Worm (Caenorhabditis elegans) whole organism, L4 larva: ENCODE measurements around the gene irld-7.

ENCODE experiments used
- D1046.2 ChIP-seq: fragments of 200-800 bp; sonication (Bioruptor generic); IDR thresholded peaks from 2 replicates; pipeline ENCODE4 v1.3.6; 2022; ENCODE audit warnings: missing genetic modification characterization, missing compliant biosample characterization
- F49E8.2 ChIP-seq: sonication (generic microtip); optimal IDR thresholded peaks from 2 replicates; lab custom pipeline; 2016; ENCODE audit warnings: missing compliant biosample characterization, mild to moderate bottlenecking, missing genetic modification characterization, borderline replicate concordance
- R02D3.7 ChIP-seq: fragments of 150-350 bp; sonication (generic microtip); optimal IDR thresholded peaks from 3 replicates; lab custom pipeline; 2014; ENCODE audit warnings: missing biosample characterization, missing genetic modification characterization
- T26A8.4 ChIP-seq: fragments of 200-800 bp; sonication (Bioruptor generic); IDR thresholded peaks from 2 replicates; pipeline ENCODE4 v1.3.6; 2022; ENCODE audit warnings: missing genetic modification characterization, missing compliant biosample characterization
- Y5F2A.4 ChIP-seq: fragments of 200-800 bp; sonication (Bioruptor generic); optimal IDR thresholded peaks from 2 replicates; lab custom pipeline; 2018; ENCODE audit warnings: mild to moderate bottlenecking, missing genetic modification characterization, missing compliant biosample characterization
- ZK546.5 ChIP-seq, 2 experiments: sonication (generic microtip); optimal IDR thresholded peaks; 2 replicates each; lab custom pipeline; 2017; ENCODE audit warnings: missing biosample characterization in 2 of 2, missing genetic modification characterization in 2 of 2
- aha-1 ChIP-seq: fragments of 150-350 bp; peaks from one replicate; lab custom pipeline; 2014; ENCODE audit warnings: missing biosample characterization, missing genetic modification characterization
- aly-2 ChIP-seq: sonication (generic microtip); optimal IDR thresholded peaks from 2 replicates; lab custom pipeline; 2018; ENCODE audit warnings: missing biosample characterization, missing genetic modification characterization
- ama-1 ChIP-seq: fragments of 150-350 bp; optimal IDR thresholded peaks from 2 replicates; lab custom pipeline; 2014; ENCODE audit warnings: inconsistent platforms, mixed read lengths
- ceh-20 ChIP-seq: fragments of 200-800 bp; sonication (Bioruptor generic); IDR thresholded peaks from 2 replicates; pipeline ENCODE4 v1.3.6; 2022; ENCODE audit warnings: missing genetic modification reagents, missing genetic modification characterization, missing compliant biosample characterization
- ceh-32 ChIP-seq: sonication (generic microtip); optimal IDR thresholded peaks from 2 replicates; lab custom pipeline; 2016; ENCODE audit warnings: mild to moderate bottlenecking, missing genetic modification characterization, missing compliant biosample characterization; ENCODE audit not compliant: poor library complexity
- ceh-44 ChIP-seq: fragments of 200-800 bp; sonication (Bioruptor generic); IDR thresholded peaks from 2 replicates; pipeline ENCODE4 v1.3.6; 2022; ENCODE audit warnings: missing genetic modification reagents, missing genetic modification characterization, missing compliant biosample characterization
- ceh-82 ChIP-seq: sonication (generic microtip); optimal IDR thresholded peaks from 2 replicates; lab custom pipeline; 2017; ENCODE audit warnings: missing biosample characterization, missing genetic modification characterization
- ces-1 ChIP-seq: fragments of 150-350 bp; sonication (generic microtip); optimal IDR thresholded peaks from 4 replicates; lab custom pipeline; 2014; ENCODE audit warnings: missing biosample characterization, missing genetic modification reagents, missing genetic modification characterization
- cey-2 ChIP-seq: sonication (generic microtip); optimal IDR thresholded peaks from 3 replicates; lab custom pipeline; 2017; ENCODE audit warnings: missing genetic modification characterization, mild to moderate bottlenecking, missing compliant biosample characterization, antibody characterized with exemption, borderline replicate concordance; ENCODE audit not compliant: insufficient read depth
- daf-12 ChIP-seq: fragments of 150-350 bp; optimal IDR thresholded peaks from 2 replicates; lab custom pipeline; 2014; ENCODE audit warnings: missing biosample characterization, missing genetic modification reagents, missing genetic modification characterization
- daf-19 ChIP-seq: fragments of 200-800 bp; sonication (Bioruptor generic); conservative IDR thresholded peaks from 2 replicates; pipeline ENCODE4 v1.3.6; 2022; ENCODE audit warnings: missing genetic modification characterization, missing compliant biosample characterization
- dmd-6 ChIP-seq: fragments of 200-800 bp; sonication (Bioruptor generic); IDR thresholded peaks from 2 replicates; pipeline ENCODE4 v1.3.6; 2022; ENCODE audit warnings: missing genetic modification reagents, missing genetic modification characterization, missing compliant biosample characterization
- dpl-1 ChIP-seq: fragments of 150-350 bp; optimal IDR thresholded peaks from 2 replicates; lab custom pipeline; 2014; ENCODE audit warnings: missing biosample characterization, missing genetic modification reagents, missing genetic modification characterization
- dve-1 ChIP-seq: sonication (generic microtip); optimal IDR thresholded peaks from 2 replicates; lab custom pipeline; 2017; ENCODE audit warnings: antibody characterized with exemption, mild to moderate bottlenecking, missing genetic modification characterization, missing compliant biosample characterization; ENCODE audit not compliant: insufficient read depth
- egl-27 ChIP-seq: sonication (generic microtip); optimal IDR thresholded peaks from 3 replicates; lab custom pipeline; 2017; ENCODE audit warnings: missing biosample characterization, missing genetic modification reagents, missing genetic modification characterization
- fos-1 ChIP-seq: fragments of 150-350 bp; optimal IDR thresholded peaks from 2 replicates; lab custom pipeline; 2014; ENCODE audit warnings: missing biosample characterization, missing genetic modification characterization
- gei-8 ChIP-seq: fragments of 200-800 bp; sonication (Bioruptor generic); optimal IDR thresholded peaks from 2 replicates; lab custom pipeline; 2018; ENCODE audit warnings: mild to moderate bottlenecking, missing genetic modification characterization, missing compliant biosample characterization
- hif-1 ChIP-seq, 2 experiments: sonication (generic microtip); optimal IDR thresholded peaks; 2 replicates each; lab custom pipeline; 2016 to 2017; ENCODE audit warnings: missing compliant biosample characterization in 2 of 2, missing genetic modification characterization in 2 of 2, missing genetic modification reagents in 2 of 2, missing genotype in 2 of 2, mild to moderate bottlenecking in 1 of 2
- hlh-11 ChIP-seq: fragments of 200-800 bp; sonication (Bioruptor generic); optimal IDR thresholded peaks from 2 replicates; lab custom pipeline; 2018; ENCODE audit warnings: mild to moderate bottlenecking, missing genetic modification characterization, missing compliant biosample characterization
- hlh-30 ChIP-seq: sonication (generic microtip); optimal IDR thresholded peaks from 2 replicates; lab custom pipeline; 2017; ENCODE audit warnings: antibody characterized with exemption, mild to moderate bottlenecking, missing genetic modification characterization, missing compliant biosample characterization; ENCODE audit not compliant: insufficient read depth
- hmg-1.1 ChIP-seq: fragments of 200-800 bp; sonication (Bioruptor generic); IDR thresholded peaks from 2 replicates; pipeline ENCODE4 v1.3.6; 2022; ENCODE audit warnings: missing genetic modification reagents, missing genetic modification characterization, missing compliant biosample characterization
- lim-7 ChIP-seq: fragments of 200-800 bp; sonication (Bioruptor generic); IDR thresholded peaks from 2 replicates; pipeline ENCODE4 v1.3.6; 2022; ENCODE audit warnings: missing genetic modification characterization, missing compliant biosample characterization
- lin-1 ChIP-seq: fragments of 200-800 bp; sonication (Bioruptor generic); IDR thresholded peaks from 2 replicates; pipeline ENCODE4 v1.3.6; 2022; ENCODE audit warnings: missing genetic modification reagents, missing genetic modification characterization, missing compliant biosample characterization
- lin-38 ChIP-seq: fragments of 200-800 bp; sonication (Bioruptor generic); IDR thresholded peaks from 2 replicates; pipeline ENCODE4 v1.3.6; 2022; ENCODE audit warnings: missing genetic modification reagents, missing genetic modification characterization, missing compliant biosample characterization
- lsy-2 ChIP-seq, 2 experiments: fragments of 150-350 bp in 1 of 2; sonication (generic microtip) in 1 of 2; optimal IDR thresholded peaks; 2 replicates each; lab custom pipeline; 2014 to 2017; ENCODE audit warnings: missing biosample characterization in 2 of 2, missing genetic modification characterization in 2 of 2
- mdt-29 ChIP-seq: fragments of 200-800 bp; sonication (Bioruptor generic); IDR thresholded peaks from 2 replicates; pipeline ENCODE4 v1.3.6; 2022; ENCODE audit warnings: missing genetic modification reagents, missing genetic modification characterization, missing compliant biosample characterization
- mep-1 ChIP-seq: fragments of 150-350 bp; sonication (generic microtip); optimal IDR thresholded peaks from 3 replicates; lab custom pipeline; 2014; ENCODE audit warnings: missing biosample characterization, missing genetic modification characterization
- mes-2 ChIP-seq: sonication (generic microtip); optimal IDR thresholded peaks from 2 replicates; lab custom pipeline; 2016; ENCODE audit warnings: missing genotype, mild to moderate bottlenecking, missing genetic modification characterization, missing compliant biosample characterization; ENCODE audit not compliant: poor library complexity, severe bottlenecking
- nhr-102 ChIP-seq: sonication (generic microtip); optimal IDR thresholded peaks from 2 replicates; lab custom pipeline; 2016; ENCODE audit warnings: mild to moderate bottlenecking, missing genetic modification characterization, moderate library complexity, missing compliant biosample characterization
- nhr-237 ChIP-seq: sonication (generic microtip); optimal IDR thresholded peaks from 2 replicates; lab custom pipeline; 2017; ENCODE audit warnings: missing biosample characterization, missing genetic modification characterization
- nhr-41 ChIP-seq: fragments of 200-800 bp; sonication (Bioruptor generic); IDR thresholded peaks from 2 replicates; pipeline ENCODE4 v1.3.6; 2022; ENCODE audit warnings: missing genetic modification reagents, missing genetic modification characterization, missing compliant biosample characterization
- nhr-42 ChIP-seq: fragments of 200-800 bp; sonication (Bioruptor generic); IDR thresholded peaks from 2 replicates; pipeline ENCODE4 v1.3.6; 2022; ENCODE audit warnings: missing genetic modification characterization, missing compliant biosample characterization
- nhr-48 ChIP-seq: sonication (generic microtip); optimal IDR thresholded peaks from 2 replicates; lab custom pipeline; 2016; ENCODE audit warnings: mild to moderate bottlenecking, missing genetic modification characterization, missing compliant biosample characterization
- nhr-77 ChIP-seq: fragments of 150-350 bp; optimal IDR thresholded peaks from 2 replicates; lab custom pipeline; 2014; ENCODE audit warnings: missing biosample characterization, missing genetic modification characterization
- pha-4 ChIP-seq, 2 experiments: fragments of 150-350 bp in 1 of 2; fragments of 200-800 bp in 1 of 2; sonication (Bioruptor generic) in 1 of 2; IDR thresholded peaks in 1 of 2; optimal IDR thresholded peaks in 1 of 2; 2 replicates each; pipeline versions ENCODE4 v1.3.6 to Lab custom; 2014 to 2022; ENCODE audit warnings: missing genetic modification characterization in 2 of 2, missing genetic modification reagents in 2 of 2, missing biosample characterization in 1 of 2, missing compliant biosample characterization in 1 of 2
- pqm-1 ChIP-seq: sonication (generic microtip); optimal IDR thresholded peaks from 2 replicates; lab custom pipeline; 2017; ENCODE audit warnings: missing biosample characterization, missing genetic modification characterization
- set-16 ChIP-seq: fragments of 200-800 bp; sonication (Bioruptor generic); IDR thresholded peaks from 2 replicates; pipeline ENCODE4 v1.3.6; 2022; ENCODE audit warnings: missing genetic modification reagents, missing genetic modification characterization, missing compliant biosample characterization
- spr-1 ChIP-seq: sonication (generic microtip); optimal IDR thresholded peaks from 2 replicates; lab custom pipeline; 2016; ENCODE audit warnings: mild to moderate bottlenecking, missing genetic modification characterization, missing compliant biosample characterization
- spr-3 ChIP-seq: fragments of 200-800 bp; sonication (Bioruptor generic); optimal IDR thresholded peaks from 2 replicates; lab custom pipeline; 2018; ENCODE audit warnings: mild to moderate bottlenecking, missing genetic modification characterization, missing compliant biosample characterization
- tag-97 ChIP-seq: fragments of 200-800 bp; sonication (Bioruptor generic); IDR thresholded peaks from 2 replicates; pipeline ENCODE4 v1.3.6; 2022; ENCODE audit warnings: missing genetic modification characterization, missing compliant biosample characterization
- unc-130 ChIP-seq: sonication (generic microtip); optimal IDR thresholded peaks from 2 replicates; lab custom pipeline; 2016; ENCODE audit warnings: missing genetic modification reagents, missing genetic modification characterization, missing compliant biosample characterization
- vab-7 ChIP-seq: fragments of 200-800 bp; sonication (Bioruptor generic); IDR thresholded peaks from 2 replicates; pipeline ENCODE4 v1.3.6; 2022; ENCODE audit warnings: missing genetic modification reagents, missing genetic modification characterization, missing compliant biosample characterization
- zip-2 ChIP-seq: fragments of 150-350 bp; optimal IDR thresholded peaks from 2 replicates; lab custom pipeline; 2014; ENCODE audit warnings: missing biosample characterization, missing genetic modification characterization
- ztf-11 ChIP-seq: fragments of 150-350 bp; optimal IDR thresholded peaks from 2 replicates; lab custom pipeline; 2014; ENCODE audit warnings: missing biosample characterization, missing genetic modification characterization

The irld-7 gene

ce11 chrIV:6585397-6585921, 4.7 kb upstream of the irld-7 start, which contains the start of the genes F38A5.2 and dnj-11 (continued):
- TF ChIP-seq mep-1 (tag; lab: Kevin White, UChicago) (peak; percentile 84), hlh-30 (peak; percentile 70), hlh-11 (peak; percentile 58), nhr-48 (no peak), spr-3 (GFP tag; lab: Kevin White, UChicago) (no peak), daf-19 (GFP tag; lab: Robert Waterston, UW) (no peak), mdt-29 (GFP tag; lab: Robert Waterston, UW) (no peak), nhr-77 (tag; lab: Kevin White, UChicago) (peak; percentile 67), egl-27 (tag; lab: Kevin White, UChicago) (no peak), F49E8.2 (tag; lab: Kevin White, UChicago) (no peak), cey-2 (tag; lab: Kevin White, UChicago) (no peak), nhr-41 (GFP tag; lab: Robert Waterston, UW) (no peak), nhr-237 (no peak), hmg-1.1 (GFP tag; lab: Robert Waterston, UW) (0 out of 2 replicates have a peak, but pooled peaks have one; percentile 41), T26A8.4 (GFP tag; lab: Robert Waterston, UW) (no peak), mes-2 (tag; lab: Kevin White, UChicago) (peak; percentile 89), daf-12 (tag; lab: Kevin White, UChicago) (no peak), lin-1 (GFP tag; lab: Robert Waterston, UW) (no peak), ztf-11 (no peak), ZK546.5 (tag; optimal IDR thresholded peaks at IDR 0.05; lab: Kevin White, UChicago) (no peak), gei-8 (GFP tag; lab: Kevin White, UChicago) (no peak), aha-1 (peak; percentile 95), pha-4 (GFP tag; IDR thresholded peaks at IDR 0.05; lab: Robert Waterston, UW) (no peak), pha-4 (tag; optimal IDR thresholded peaks at IDR 0.05; lab: Kevin White, UChicago) (peak; percentile 80), vab-7 (GFP tag; lab: Robert Waterston, UW) (no peak), aly-2 (tag; lab: Kevin White, UChicago) (no peak), dmd-6 (GFP tag; lab: Robert Waterston, UW) (peak; percentile 34; the same call in 1 of the 2 replicates), nhr-102 (tag; lab: Kevin White, UChicago) (no peak), fos-1 (tag; lab: Kevin White, UChicago) (no peak), R02D3.7 (no peak), Y5F2A.4 (GFP tag; lab: Kevin White, UChicago) (no peak), unc-130 (GFP tag; lab: Kevin White, UChicago) (peak; percentile 46), ceh-32 (tag; lab: Kevin White, UChicago) (no peak), nhr-42 (GFP tag; lab: Robert Waterston, UW) (no peak), set-16 (GFP tag; lab: Robert Waterston, UW) (no peak), ces-1 (GFP tag; lab: Kevin White, UChicago) (no peak), dve-1 (tag; lab: Kevin White, UChicago) (peak; percentile 83), lsy-2 (tag; optimal IDR thresholded peaks at IDR 0.05; lab: Kevin White, UChicago) (peak in 1 of 2 experiments; percentile 89), tag-97 (no peak), lin-38 (GFP tag; lab: Robert Waterston, UW) (peak; percentile 97), D1046.2 (GFP tag; lab: Robert Waterston, UW) (no peak), ama-1 (lab: Kevin White, UChicago) (no peak), ceh-82 (tag; lab: Kevin White, UChicago) (no peak), spr-1 (tag; lab: Kevin White, UChicago) (no peak), dpl-1 (GFP tag; lab: Kevin White, UChicago) (peak; percentile 80), lim-7 (GFP tag; lab: Robert Waterston, UW) (no peak), zip-2 (tag; lab: Kevin White, UChicago) (no peak), hif-1 (tag; optimal IDR thresholded peaks at IDR 0.05; lab: Kevin White, UChicago) (peak in 1 of 2 experiments; percentile 55), ceh-44 (GFP tag; lab: Robert Waterston, UW) (no peak), pqm-1 (tag; lab: Kevin White, UChicago) (no peak), ceh-20 (GFP tag; lab: Robert Waterston, UW) (peak; percentile 31; the same call in 1 of the 2 replicates)
